Worm (Caenorhabditis elegans): ENCODE measurements around the gene fbxc-29.

- no peak for TF ChIP-seq unc-62 (GFP tag; optimal IDR thresholded peaks at IDR 0.05)
- TF ChIP-seq pha-4 (tag; optimal IDR thresholded peaks at IDR 0.05): no peak
- no peak for TF ChIP-seq elt-1 (tag; optimal IDR thresholded peaks at IDR 0.05; ENCODE audit: borderline replicate concordance, insufficient read depth)
- TF ChIP-seq nhr-237 (tag; optimal IDR thresholded peaks at IDR 0.05): no peak
- no peak for TF ChIP-seq flh-1 (GFP tag; optimal IDR thresholded peaks at IDR 0.05)
- no peak for TF ChIP-seq bed-3 (GFP tag; optimal IDR thresholded peaks at IDR 0.05)
- TF ChIP-seq ztf-11 (tag; optimal IDR thresholded peaks at IDR 0.05): no peak
- TF ChIP-seq lin-32 (GFP tag; optimal IDR thresholded peaks at IDR 0.05): peak; percentile 46
These were observed 21.4 kb downstream of the fbxc-29 start for ce11 chrII:937265-937664.

Measured in whole organism, mixed stage, embryonic.